Worm (Caenorhabditis elegans) whole organism, early embryonic: ENCODE data around the gene gtap-1.

Source experiments
- F13C5.2 ChIP-seq: sonication (generic microtip); optimal IDR thresholded peaks from 2 replicates; lab custom pipeline; 2017; ENCODE audit warnings: mild to moderate bottlenecking, missing genetic modification characterization, inconsistent platforms, missing compliant biosample characterization
- ama-1 ChIP-seq: fragments of 150-350 bp; optimal IDR thresholded peaks from 2 replicates; lab custom pipeline; 2014
- ceh-13 ChIP-seq: fragments of 200-800 bp; sonication (Bioruptor generic); optimal IDR thresholded peaks from 2 replicates; lab custom pipeline; 2018; ENCODE audit warnings: mild to moderate bottlenecking, missing genetic modification characterization, missing compliant biosample characterization
- ets-7 ChIP-seq: sonication (generic microtip); optimal IDR thresholded peaks from 2 replicates; lab custom pipeline; 2016; ENCODE audit warnings: missing genotype, missing genetic modification characterization, missing compliant biosample characterization
- hmbx-1 ChIP-seq: sonication (generic microtip); optimal IDR thresholded peaks from 2 replicates; lab custom pipeline; 2016; ENCODE audit warnings: mild to moderate bottlenecking, missing genetic modification characterization, missing compliant biosample characterization
- hmg-4 ChIP-seq: fragments of 200-800 bp; sonication (Bioruptor generic); optimal IDR thresholded peaks from 2 replicates; lab custom pipeline; 2018; ENCODE audit warnings: mild to moderate bottlenecking, missing genetic modification characterization, missing compliant biosample characterization
- hnd-1 ChIP-seq: sonication (generic microtip); optimal IDR thresholded peaks from 2 replicates; lab custom pipeline; 2016; ENCODE audit warnings: missing genetic modification characterization, missing compliant biosample characterization
- pes-1 ChIP-seq: fragments of 200-800 bp; sonication (Bioruptor generic); IDR thresholded peaks from 2 replicates; pipeline ENCODE4 v1.3.6; 2022; ENCODE audit warnings: missing genetic modification reagents, missing genetic modification characterization, missing compliant biosample characterization
- scrt-1 ChIP-seq: fragments of 200-800 bp; sonication (Bioruptor generic); IDR thresholded peaks from 2 replicates; pipeline ENCODE4 v1.3.6; 2022; ENCODE audit warnings: missing genetic modification characterization, missing compliant biosample characterization
- sea-1 ChIP-seq: fragments of 200-800 bp; sonication (Bioruptor generic); conservative IDR thresholded peaks from 2 replicates; pipeline ENCODE4 v1.3.6; 2022; ENCODE audit warnings: missing genetic modification characterization, missing compliant biosample characterization
- tbx-11 ChIP-seq: fragments of 200-800 bp; sonication (Bioruptor generic); IDR thresholded peaks from 2 replicates; pipeline ENCODE4 v1.3.6; 2022; ENCODE audit warnings: missing genetic modification characterization, missing compliant biosample characterization
- tbx-37 ChIP-seq: fragments of 200-800 bp; sonication (Bioruptor generic); conservative IDR thresholded peaks from 2 replicates; pipeline ENCODE4 v1.3.6; 2022; ENCODE audit warnings: missing genetic modification reagents, missing genetic modification characterization, missing compliant biosample characterization

DNA sequence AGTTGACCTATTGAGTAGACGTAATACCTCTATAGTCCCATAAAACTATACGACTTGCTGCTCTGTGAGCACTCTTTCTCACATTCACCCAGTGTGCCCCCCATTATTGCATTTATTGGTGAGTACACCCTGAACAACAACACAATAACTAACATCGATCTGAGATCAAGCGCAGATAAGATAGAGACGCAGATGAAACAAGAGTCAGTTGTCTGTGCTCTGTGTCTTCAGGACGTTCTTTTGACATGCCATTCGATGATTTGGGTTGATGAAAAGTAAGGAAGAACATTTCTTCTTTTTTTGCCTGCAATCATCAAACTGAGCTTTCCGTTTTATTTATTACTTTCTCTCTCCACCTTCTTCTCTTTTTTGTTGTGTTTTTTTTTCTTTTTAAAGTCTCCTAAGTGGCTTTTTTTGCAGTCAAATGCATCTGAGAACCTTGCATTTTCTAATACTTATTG is 42.7 kb downstream of the gtap-1 start, which contains the start of gene lect-2:
- TF ChIP-seq pes-1: no peak
- TF ChIP-seq F13C5.2 (tag; lab: Kevin White, UChicago): no peak
- no peak for TF ChIP-seq hmg-4 (GFP tag; lab: Kevin White, UChicago)
- no peak for TF ChIP-seq ceh-13
- TF ChIP-seq tbx-11 (GFP tag; lab: Robert Waterston, UW): no peak
- no peak for TF ChIP-seq ama-1 (lab: Kevin White, UChicago)
- TF ChIP-seq scrt-1 (GFP tag; lab: Robert Waterston, UW): no peak
- no peak for TF ChIP-seq hnd-1 (tag; lab: Kevin White, UChicago)
- no peak for TF ChIP-seq sea-1
- TF ChIP-seq tbx-37 (GFP tag; lab: Robert Waterston, UW): no peak
- no peak for TF ChIP-seq ets-7 (tag; lab: Kevin White, UChicago)
- TF ChIP-seq hmbx-1: no peak
